Fruit fly (Drosophila melanogaster): Measurements from ENCODE around the gene CG11131.

The CG11131 gene

DNA sequence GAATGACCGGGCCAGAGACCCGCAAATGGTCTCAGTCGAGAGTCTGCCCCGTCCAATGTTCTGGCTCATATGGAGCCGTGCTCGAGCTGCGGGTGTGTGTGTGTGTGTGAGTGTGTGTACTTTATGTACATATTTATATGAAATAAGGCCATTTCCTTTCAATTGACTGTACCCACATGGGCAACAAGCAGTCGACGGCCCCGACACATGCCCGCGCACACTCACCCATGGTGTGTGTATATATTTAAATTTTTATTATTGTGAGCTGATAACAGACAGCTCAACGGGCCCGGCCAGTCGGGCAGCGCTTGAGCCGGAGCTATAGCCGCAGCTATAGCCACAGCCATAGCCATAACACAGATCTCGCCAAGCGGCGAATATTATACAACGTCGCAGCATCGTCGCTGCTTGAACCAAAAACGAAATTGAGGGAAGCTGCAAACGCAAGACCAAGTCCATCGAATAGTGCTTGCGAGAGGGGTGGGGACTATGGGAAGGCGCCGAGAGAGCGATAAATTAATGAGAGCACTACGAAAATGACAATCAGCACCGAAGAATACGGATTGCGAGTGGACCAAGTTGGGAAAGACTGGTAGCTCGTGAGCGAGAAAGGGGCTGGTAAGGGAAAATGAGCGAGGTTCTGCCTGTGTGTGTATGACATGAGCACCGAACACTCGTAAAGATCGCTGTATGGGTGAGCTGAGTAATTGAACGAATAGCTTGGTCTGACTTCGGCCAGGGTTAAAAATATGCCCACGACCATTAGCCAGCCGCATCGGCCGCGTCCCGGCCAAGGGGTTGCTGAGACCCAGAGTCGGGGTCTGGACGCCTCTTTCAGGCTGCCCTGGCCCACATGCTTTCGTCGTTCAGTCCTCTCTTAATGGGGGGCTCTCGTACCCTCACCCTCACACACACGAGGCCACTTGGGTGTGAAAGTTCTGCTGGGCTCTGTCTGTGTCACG is 49.7 kb downstream of the CG11131 start:
- no peak for TF ChIP-seq CG8159 (tag; optimal IDR thresholded peaks at IDR 0.05)
- TF ChIP-seq Pif1B (GFP tag; optimal IDR thresholded peaks at IDR 0.05): peak; percentile 2
- no peak for TF ChIP-seq rn (GFP tag; IDR thresholded peaks at IDR 0.05)
- peak; percentile 27 for TF ChIP-seq EcR (GFP tag; optimal IDR thresholded peaks at IDR 0.05)
